Worm (Caenorhabditis elegans) whole organism, late embryonic: ENCODE results near the gene F15G9.6.
"Not testable (repeated sequence)": the region's sequence is repeated elsewhere in the genome, so short reads cannot be mapped to it uniquely, and the experiment has no call there.

ENCODE experiments used
- ama-1 ChIP-seq: fragments of 150-350 bp; optimal IDR thresholded peaks from 2 replicates; lab custom pipeline; 2014
- odd-2 ChIP-seq: sonication (generic microtip); optimal IDR thresholded peaks from 2 replicates; lab custom pipeline; 2017; ENCODE audit warnings: antibody characterized with exemption, mild to moderate bottlenecking, missing genetic modification characterization, missing compliant biosample characterization
- pha-4 ChIP-seq: fragments of 150-350 bp; optimal IDR thresholded peaks from 2 replicates; lab custom pipeline; 2018; ENCODE audit warnings: missing biosample characterization, missing genetic modification reagents, missing genetic modification characterization
- sdc-2 ChIP-seq: sonication (generic microtip); optimal IDR thresholded peaks from 2 replicates; lab custom pipeline; 2016; ENCODE audit warnings: missing genotype, missing genetic modification characterization, missing compliant biosample characterization
- sox-2 ChIP-seq: fragments of 200-800 bp; sonication (Bioruptor generic); IDR thresholded peaks from 2 replicates; pipeline ENCODE4 v1.3.6; 2022; ENCODE audit warnings: missing genetic modification reagents, missing genetic modification characterization, missing compliant biosample characterization
- syd-9 ChIP-seq: sonication (generic microtip); optimal IDR thresholded peaks from 2 replicates; lab custom pipeline; 2016; ENCODE audit warnings: mild to moderate bottlenecking, missing genetic modification characterization, moderate library complexity, missing compliant biosample characterization
- unc-42 ChIP-seq: sonication (generic microtip); optimal IDR thresholded peaks from 2 replicates; lab custom pipeline; 2016; ENCODE audit warnings: missing genotype, missing genetic modification characterization, missing compliant biosample characterization
- unc-55 ChIP-seq: sonication (generic microtip); optimal IDR thresholded peaks from 2 replicates; lab custom pipeline; 2017; ENCODE audit warnings: missing biosample characterization, missing genetic modification reagents, missing genetic modification characterization

ce11 chrX:9743513-9743914 lies 34.0 kb downstream of the F15G9.6 start:
- peak; percentile 82 for TF ChIP-seq odd-2 (tag; lab: Kevin White, UChicago)
- not testable (repeated sequence) for TF ChIP-seq pha-4 (tag; lab: Kevin White, UChicago); ama-1 (lab: Kevin White, UChicago)
- TF ChIP-seq unc-42 (tag; lab: Kevin White, UChicago) = peak; percentile 75
- TF ChIP-seq unc-55 (GFP tag; lab: Kevin White, UChicago) = peak; percentile 5
- peak; percentile 92 for TF ChIP-seq sdc-2 (tag; lab: Kevin White, UChicago)
- TF ChIP-seq syd-9 = peak; percentile 96
- TF ChIP-seq sox-2 = peak; percentile 95
